Worm (Caenorhabditis elegans) whole organism, L2 larva: ENCODE measurements around the gene irg-3.
"Not testable (repeated sequence)": the region's sequence is repeated elsewhere in the genome, so short reads cannot be mapped to it uniquely, and the experiment has no call there.

Source experiments
- C34F6.9 ChIP-seq: fragments of 150-350 bp; optimal IDR thresholded peaks from 2 replicates; lab custom pipeline; 2014; ENCODE audit warnings: missing biosample characterization, missing genetic modification characterization
- F13H6.1 ChIP-seq: sonication (generic microtip); optimal IDR thresholded peaks from 2 replicates; lab custom pipeline; 2016; ENCODE audit warnings: missing genetic modification characterization, missing compliant biosample characterization
- R02D3.7 ChIP-seq: fragments of 150-350 bp; optimal IDR thresholded peaks from 2 replicates; lab custom pipeline; 2014; ENCODE audit warnings: missing biosample characterization, missing genetic modification characterization
- Y55F3AM.14 ChIP-seq: fragments of 200-800 bp; sonication (Bioruptor generic); optimal IDR thresholded peaks from 2 replicates; lab custom pipeline; 2018; ENCODE audit warnings: mild to moderate bottlenecking, missing genetic modification characterization, missing compliant biosample characterization
- ZK546.5 ChIP-seq: sonication (generic microtip); optimal IDR thresholded peaks from 2 replicates; lab custom pipeline; 2017; ENCODE audit warnings: missing biosample characterization, missing genetic modification characterization
- alr-1 ChIP-seq: fragments of 150-350 bp; optimal IDR thresholded peaks from 2 replicates; lab custom pipeline; 2014; ENCODE audit warnings: missing biosample characterization, missing genetic modification characterization
- aly-2 ChIP-seq: fragments of 150-350 bp; optimal IDR thresholded peaks from 2 replicates; lab custom pipeline; 2014; ENCODE audit warnings: missing biosample characterization, missing genetic modification characterization
- ama-1 ChIP-seq: fragments of 150-350 bp; optimal IDR thresholded peaks from 2 replicates; lab custom pipeline; 2018; ENCODE audit warnings: inconsistent platforms
- ceh-16 ChIP-seq: fragments of 150-350 bp; optimal IDR thresholded peaks from 2 replicates; lab custom pipeline; 2014; ENCODE audit warnings: missing biosample characterization, missing genetic modification characterization
- crh-2 ChIP-seq: sonication (generic microtip); optimal IDR thresholded peaks from 2 replicates; lab custom pipeline; 2017; ENCODE audit warnings: missing biosample characterization, missing genetic modification characterization
- dmd-4 ChIP-seq: sonication (generic microtip); optimal IDR thresholded peaks from 2 replicates; lab custom pipeline; 2017; ENCODE audit warnings: missing biosample characterization, missing genetic modification characterization
- egl-27 ChIP-seq: sonication (generic microtip); optimal IDR thresholded peaks from 3 replicates; lab custom pipeline; 2017; ENCODE audit warnings: missing biosample characterization, missing genetic modification reagents, missing genetic modification characterization
- elt-1 ChIP-seq: fragments of 150-350 bp; optimal IDR thresholded peaks from 2 replicates; lab custom pipeline; 2014; ENCODE audit warnings: missing biosample characterization, missing genetic modification characterization
- elt-3 ChIP-seq: sonication (generic microtip); optimal IDR thresholded peaks from 2 replicates; lab custom pipeline; 2017; ENCODE audit warnings: missing biosample characterization, missing genetic modification characterization
- fos-1 ChIP-seq: fragments of 150-350 bp; optimal IDR thresholded peaks from 2 replicates; lab custom pipeline; 2014; ENCODE audit warnings: missing biosample characterization, missing genetic modification characterization
- gmeb-1 ChIP-seq: fragments of 150-350 bp; optimal IDR thresholded peaks from 2 replicates; lab custom pipeline; 2014; ENCODE audit warnings: missing biosample characterization, missing genetic modification characterization
- lin-11 ChIP-seq: fragments of 150-350 bp; sonication (generic microtip); optimal IDR thresholded peaks from 2 replicates; lab custom pipeline; 2014; ENCODE audit warnings: missing biosample characterization, missing genetic modification characterization, inconsistent platforms, mixed read lengths
- lin-13 ChIP-seq: fragments of 150-350 bp; optimal IDR thresholded peaks from 2 replicates; lab custom pipeline; 2014; ENCODE audit warnings: missing biosample characterization, missing genetic modification reagents, missing genetic modification characterization
- lin-39 ChIP-seq: fragments of 150-350 bp; optimal IDR thresholded peaks from 2 replicates; lab custom pipeline; 2014; ENCODE audit warnings: missing biosample characterization, missing genetic modification reagents, missing genetic modification characterization
- lsy-2 ChIP-seq, 2 experiments: fragments of 150-350 bp in 1 of 2; sonication (generic microtip) in 1 of 2; optimal IDR thresholded peaks; 2 replicates each; lab custom pipeline; 2014 to 2017; ENCODE audit warnings: missing biosample characterization in 2 of 2, missing genetic modification characterization in 2 of 2
- mab-5 ChIP-seq: fragments of 150-350 bp; optimal IDR thresholded peaks from 2 replicates; lab custom pipeline; 2014; ENCODE audit warnings: missing biosample characterization, missing genetic modification characterization
- mbf-1 ChIP-seq: sonication (generic microtip); optimal IDR thresholded peaks from 2 replicates; lab custom pipeline; 2017; ENCODE audit warnings: missing biosample characterization, missing genetic modification characterization
- mdl-1 ChIP-seq, 2 experiments: fragments of 150-350 bp in 1 of 2; sonication (generic microtip) in 1 of 2; optimal IDR thresholded peaks; 2 replicates each; lab custom pipeline; 2017; ENCODE audit warnings: missing biosample characterization in 2 of 2, missing genetic modification characterization in 2 of 2
- nhr-10 ChIP-seq: sonication (generic microtip); optimal IDR thresholded peaks from 2 replicates; lab custom pipeline; 2017; ENCODE audit warnings: missing biosample characterization, missing genetic modification characterization
- nhr-11 ChIP-seq: fragments of 150-350 bp; optimal IDR thresholded peaks from 2 replicates; lab custom pipeline; 2014; ENCODE audit warnings: missing biosample characterization, missing genetic modification characterization
- nhr-129 ChIP-seq: fragments of 150-350 bp; optimal IDR thresholded peaks from 2 replicates; lab custom pipeline; 2014; ENCODE audit warnings: missing biosample characterization, missing genetic modification characterization
- nhr-21 ChIP-seq: fragments of 150-350 bp; optimal IDR thresholded peaks from 2 replicates; lab custom pipeline; 2014; ENCODE audit warnings: missing biosample characterization, missing genetic modification characterization
- nhr-237 ChIP-seq: fragments of 150-350 bp; optimal IDR thresholded peaks from 2 replicates; lab custom pipeline; 2014; ENCODE audit warnings: missing biosample characterization, missing genetic modification characterization
- nhr-25 ChIP-seq: fragments of 150-350 bp; sonication (generic microtip); optimal IDR thresholded peaks from 3 replicates; lab custom pipeline; 2014; ENCODE audit warnings: missing biosample characterization, missing genetic modification characterization
- nhr-6 ChIP-seq: fragments of 150-350 bp; optimal IDR thresholded peaks from 2 replicates; lab custom pipeline; 2014; ENCODE audit warnings: missing biosample characterization, missing genetic modification characterization
- nhr-77 ChIP-seq: fragments of 150-350 bp; optimal IDR thresholded peaks from 2 replicates; lab custom pipeline; 2014; ENCODE audit warnings: missing biosample characterization, missing genetic modification characterization
- peb-1 ChIP-seq: fragments of 150-350 bp; optimal IDR thresholded peaks from 2 replicates; lab custom pipeline; 2014; ENCODE audit warnings: missing biosample characterization, missing genetic modification characterization
- skn-1 ChIP-seq: sonication (generic microtip); optimal IDR thresholded peaks from 2 replicates; lab custom pipeline; 2017; ENCODE audit warnings: missing biosample characterization, missing genetic modification characterization
- sma-3 ChIP-seq: sonication (generic microtip); optimal IDR thresholded peaks from 2 replicates; lab custom pipeline; 2016; ENCODE audit warnings: missing genetic modification reagents, missing genetic modification characterization, missing compliant biosample characterization
- sma-9 ChIP-seq, 2 experiments: fragments of 150-350 bp in 1 of 2; sonication (generic microtip) in 1 of 2; optimal IDR thresholded peaks; 2 replicates each; lab custom pipeline; 2014 to 2016; ENCODE audit warnings: missing genetic modification characterization in 2 of 2, mild to moderate bottlenecking in 1 of 2, missing biosample characterization in 1 of 2, missing compliant biosample characterization in 1 of 2, missing genetic modification reagents in 1 of 2, moderate library complexity in 1 of 2
- snpc-4 ChIP-seq: fragments of 150-350 bp; optimal IDR thresholded peaks from 2 replicates; lab custom pipeline; 2014; ENCODE audit warnings: missing biosample characterization, missing genetic modification characterization
- unc-55 ChIP-seq: fragments of 150-350 bp; sonication (generic microtip); optimal IDR thresholded peaks from 3 replicates; lab custom pipeline; 2014; ENCODE audit warnings: missing biosample characterization, missing genetic modification reagents, missing genetic modification characterization
- unc-62 ChIP-seq: fragments of 150-350 bp; optimal IDR thresholded peaks from 2 replicates; lab custom pipeline; 2014; ENCODE audit warnings: missing biosample characterization, missing genetic modification reagents, missing genetic modification characterization
- zag-1 ChIP-seq: fragments of 150-350 bp; optimal IDR thresholded peaks from 2 replicates; lab custom pipeline; 2014; ENCODE audit warnings: missing biosample characterization, missing genetic modification characterization
- ztf-1 ChIP-seq: fragments of 200-800 bp; sonication (Bioruptor generic); conservative IDR thresholded peaks from 2 replicates; pipeline ENCODE4 v1.3.6; 2022; ENCODE audit warnings: missing genetic modification characterization, missing compliant biosample characterization
- ztf-11 ChIP-seq: sonication (generic microtip); optimal IDR thresholded peaks from 2 replicates; lab custom pipeline; 2017; ENCODE audit warnings: missing biosample characterization, missing genetic modification characterization
- ztf-4 ChIP-seq: fragments of 150-350 bp; optimal IDR thresholded peaks from 2 replicates; lab custom pipeline; 2014; ENCODE audit warnings: missing biosample characterization, missing genetic modification characterization

Gene irg-3

DNA sequence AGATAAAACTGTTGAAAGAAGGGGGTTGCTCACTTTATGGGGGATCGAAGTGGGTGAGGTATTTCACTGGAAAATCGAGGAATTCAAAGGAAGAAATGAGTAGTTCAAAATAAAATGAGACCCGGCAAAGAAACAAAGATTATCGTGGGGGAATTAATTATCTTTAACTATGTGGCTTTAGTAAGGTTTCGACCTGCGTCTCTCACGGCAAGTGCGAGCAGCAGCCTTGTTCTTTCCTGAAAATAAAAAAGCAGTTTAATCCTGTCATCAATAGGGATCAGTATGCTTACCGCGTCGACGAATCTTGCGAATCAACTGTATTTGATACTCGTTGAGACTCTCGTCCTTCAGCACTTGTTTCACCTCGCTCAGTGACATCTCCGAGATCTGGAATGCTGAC, 29.5 kb downstream of the irg-3 start, which contains the start of gene srh-271:
TSS of gene srh-271 (minus strand) at position 101 of the 400 bp plus-strand sequence.
- TF ChIP-seq nhr-237 (tag; lab: Kevin White, UChicago) (no peak), gmeb-1 (tag; lab: Kevin White, UChicago) (no peak), zag-1 (tag; lab: Kevin White, UChicago) (no peak), nhr-6 (tag; lab: Kevin White, UChicago) (no peak), ZK546.5 (tag; lab: Kevin White, UChicago) (no peak), egl-27 (no peak), mbf-1 (tag; lab: Kevin White, UChicago) (no peak), sma-3 (GFP tag; lab: Kevin White, UChicago) (no peak), ztf-1 (GFP tag; lab: Robert Waterston, UW) (no peak), C34F6.9 (no peak)

DNA sequence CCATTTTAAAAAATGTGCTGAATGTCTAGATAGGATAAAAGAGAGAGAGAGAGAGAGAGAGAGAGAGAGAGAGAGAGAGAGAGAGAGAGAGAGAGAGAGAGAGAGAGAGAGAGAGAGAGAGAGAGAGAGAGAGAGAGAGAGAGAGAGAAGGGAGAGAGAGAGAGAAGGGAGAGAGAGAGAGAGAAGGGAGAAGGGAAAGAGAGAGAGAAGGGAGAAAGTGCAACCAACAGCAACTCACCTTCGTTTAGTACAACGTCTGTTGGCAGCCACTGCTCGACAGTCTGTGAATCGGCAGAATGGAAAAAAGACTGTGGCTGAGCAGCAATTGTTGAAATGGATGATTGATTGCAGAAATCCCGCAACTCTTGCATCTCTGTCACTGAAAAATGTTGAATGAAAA, 31.4 kb downstream of the irg-3 start:
- TF ChIP-seq elt-3 (tag; lab: Kevin White, UChicago) (no peak), alr-1 (tag; lab: Kevin White, UChicago) (no peak), nhr-129 (no peak), Y55F3AM.14 (GFP tag; lab: Kevin White, UChicago) (no peak), lin-11 (tag; lab: Kevin White, UChicago) (no peak), gmeb-1 (tag; lab: Kevin White, UChicago) (no peak), ztf-11 (tag; lab: Kevin White, UChicago) (no peak), zag-1 (tag; lab: Kevin White, UChicago) (no peak), nhr-6 (tag; lab: Kevin White, UChicago) (no peak), lsy-2 (tag; optimal IDR thresholded peaks at IDR 0.05; lab: Kevin White, UChicago) (no peak), nhr-77 (tag; lab: Kevin White, UChicago) (no peak), snpc-4 (tag; lab: Kevin White, UChicago) (no peak), lin-39 (tag; lab: Kevin White, UChicago) (no peak), ztf-4 (no peak), nhr-11 (tag; lab: Kevin White, UChicago) (no peak), egl-27 (no peak), unc-55 (GFP tag; lab: Kevin White, UChicago) (no peak), ztf-1 (GFP tag; lab: Robert Waterston, UW) (no peak), sma-3 (GFP tag; lab: Kevin White, UChicago) (no peak)

DNA sequence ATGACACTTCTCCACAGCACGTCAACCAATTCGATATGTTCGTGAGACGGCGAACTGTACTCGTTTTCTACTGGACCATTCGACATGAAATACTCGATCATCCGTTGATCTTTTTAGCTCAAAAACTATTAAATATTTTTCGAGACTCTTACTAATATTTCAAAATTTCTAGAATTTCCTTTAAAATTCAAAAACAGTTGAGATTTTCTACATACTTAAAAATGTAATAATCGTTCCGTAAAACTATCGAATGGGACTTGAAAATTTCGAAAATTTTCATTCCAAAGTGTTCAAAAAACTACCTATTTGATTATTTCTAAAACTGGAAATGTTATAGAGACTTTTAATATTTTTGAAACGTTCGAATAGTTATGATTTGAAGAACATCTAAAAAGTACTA, 33.0 kb downstream of the irg-3 start, which contains the start of gene sknr-1:
TSS of gene sknr-1 (minus strand) at position 101 of the 400 bp plus-strand sequence.
- TF ChIP-seq mdl-1 (tag; optimal IDR thresholded peaks at IDR 0.05; lab: Kevin White, UChicago); ZK546.5 (tag; lab: Kevin White, UChicago); elt-1 (tag; lab: Kevin White, UChicago): not testable (repeated sequence)

- TF ChIP-seq aly-2 (tag; lab: Kevin White, UChicago) (no peak), peb-1 (no peak), nhr-25 (peak; percentile 68), nhr-77 (tag; lab: Kevin White, UChicago) (no peak), zag-1 (tag; lab: Kevin White, UChicago) (no peak), ztf-11 (tag; lab: Kevin White, UChicago) (no peak), sma-3 (GFP tag; lab: Kevin White, UChicago) (peak; percentile 93), ztf-4 (peak; percentile 41), nhr-21 (peak; percentile 61), mab-5 (tag; lab: Kevin White, UChicago) (peak; percentile 63), ztf-1 (GFP tag; lab: Robert Waterston, UW) (0 out of 2 replicates have a peak, but pooled peaks have one; percentile 85), C34F6.9 (peak; percentile 71), unc-62 (GFP tag; lab: Kevin White, UChicago) (no peak), fos-1 (tag; lab: Kevin White, UChicago) (peak; percentile 31), nhr-129 (peak; percentile 6), unc-55 (GFP tag; lab: Kevin White, UChicago) (peak; percentile 78), nhr-10 (tag; lab: Kevin White, UChicago) (peak; percentile 24), ama-1 (no peak), gmeb-1 (tag; lab: Kevin White, UChicago) (peak; percentile 98), nhr-6 (tag; lab: Kevin White, UChicago) (peak; percentile 10), snpc-4 (tag; lab: Kevin White, UChicago) (peak; percentile 0), ceh-16 (tag; lab: Kevin White, UChicago) (peak; percentile 25), crh-2 (peak; percentile 86), Y55F3AM.14 (GFP tag; lab: Kevin White, UChicago) (no peak), lsy-2 (tag; optimal IDR thresholded peaks at IDR 0.05; lab: Kevin White, UChicago) (peak; percentile 82 to 87), R02D3.7 (tag; lab: Kevin White, UChicago) (peak; percentile 43), elt-3 (tag; lab: Kevin White, UChicago) (no peak), elt-1 (tag; lab: Kevin White, UChicago) (no peak), dmd-4 (tag; lab: Kevin White, UChicago) (no peak), F13H6.1 (tag; lab: Kevin White, UChicago) (peak; percentile 86), nhr-237 (tag; lab: Kevin White, UChicago) (no peak), skn-1 (no peak), lin-13 (peak; percentile 85), lin-11 (tag; lab: Kevin White, UChicago) (peak; percentile 79), ZK546.5 (tag; lab: Kevin White, UChicago) (peak; percentile 18), sma-9 (GFP tag; optimal IDR thresholded peaks at IDR 0.05; lab: Kevin White, UChicago) (peak; percentile 96), sma-9 (tag; optimal IDR thresholded peaks at IDR 0.05; lab: Kevin White, UChicago) (no peak)
Measured at ce11 chrV:2638545-2638944, 46.2 kb downstream of the irg-3 start, which contains the start of gene W02H5.19. TSS of gene W02H5.19 (plus strand) at chrV:2638890.
